Fruit fly (Drosophila melanogaster) S2 (cell line): ENCODE results near the gene mld.
A peak's percentile ranks its signal among the peaks of the same experiment; 100 is the strongest.

ENCODE experiments used
- CG8478 ChIP-seq: fragments of >200 bp; optimal IDR thresholded peaks from 2 replicates; lab custom pipeline; 2018
- CTCF ChIP-seq, 2 experiments: fragments of >200 bp; optimal IDR thresholded peaks; 2 replicates each; lab custom pipeline; 2018

dm6 chr3R:24649923-24650322 lies 64.5 kb downstream of the mld start, which contains the start of the genes puf and ash2:
- no peak for TF ChIP-seq CG8478 (lab: Kevin White, UChicago)
- peak in 1 of 2 experiments; percentile 38 for TF ChIP-seq CTCF (optimal IDR thresholded peaks at IDR 0.05; lab: Kevin White, UChicago)
